Worm (Caenorhabditis elegans) whole organism, mixed stage, embryonic: ENCODE data around the gene C18H2.5.

ENCODE experiments used
- lsy-2 ChIP-seq: fragments of 150-350 bp; optimal IDR thresholded peaks from 2 replicates; lab custom pipeline; 2014; ENCODE audit warnings: missing biosample characterization, missing genetic modification characterization
- nhr-76 ChIP-seq: sonication (generic microtip); optimal IDR thresholded peaks from 2 replicates; lab custom pipeline; 2017; ENCODE audit warnings: missing biosample characterization, missing genetic modification characterization

DNA sequence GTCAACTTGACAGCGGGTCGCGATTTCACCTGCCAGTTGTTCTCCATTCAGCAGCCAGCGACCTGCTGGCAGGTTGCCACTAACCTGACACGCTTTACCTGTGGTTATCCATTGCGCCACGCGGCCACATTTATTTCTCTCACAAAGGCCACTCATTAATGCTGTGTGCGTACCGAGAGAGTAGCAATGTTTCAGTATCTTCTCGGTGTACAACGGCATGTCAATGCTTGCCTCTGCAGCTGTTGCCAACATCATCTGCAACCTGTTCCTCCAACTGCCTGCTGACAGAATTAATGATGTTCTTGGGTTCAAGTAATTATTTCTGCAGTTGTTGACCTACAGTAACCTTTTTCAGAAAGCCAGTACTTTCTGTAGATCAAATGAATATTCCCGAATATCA is 22.4 kb upstream of the C18H2.5 start:
- TF ChIP-seq lsy-2 (tag; lab: Kevin White, UChicago) (no peak), nhr-76 (no peak)
